Fruit fly (Drosophila melanogaster) whole organism, embryonic: ENCODE results near the gene Fbp1.

Experiments used
- Adf1 ChIP-seq: fragments of 200-800 bp; sonication (Bioruptor generic); IDR thresholded peaks from 2 replicates; pipeline ENCODE4 v1.3.6; 2022; ENCODE audit warnings: missing biosample characterization, missing genetic modification characterization
- CG10267 ChIP-seq: fragments of 200-800 bp; sonication (Bioruptor generic); optimal IDR thresholded peaks from 2 replicates; lab custom pipeline; 2018; ENCODE audit warnings: missing biosample characterization, mild to moderate bottlenecking, missing genetic modification characterization, moderate library complexity
- CG10543 ChIP-seq: fragments of 200-800 bp; sonication (Bioruptor generic); optimal IDR thresholded peaks from 3 replicates; lab custom pipeline; 2017; ENCODE audit warnings: missing biosample characterization, mild to moderate bottlenecking, missing genetic modification characterization, moderate library complexity
- CG11696 ChIP-seq: fragments of 200-800 bp; sonication (Bioruptor generic); IDR thresholded peaks from 2 replicates; pipeline ENCODE4 v1.3.6; 2022; ENCODE audit warnings: missing biosample characterization, missing genetic modification characterization
- CG13296 ChIP-seq: fragments of 200-800 bp; sonication (Bioruptor generic); optimal IDR thresholded peaks from 3 replicates; lab custom pipeline; 2018; ENCODE audit warnings: missing biosample characterization, mild to moderate bottlenecking, missing genetic modification characterization
- CG13424 ChIP-seq: fragments of 200-800 bp; sonication (Bioruptor generic); optimal IDR thresholded peaks from 2 replicates; lab custom pipeline; 2019; ENCODE audit warnings: missing biosample characterization, mild to moderate bottlenecking, missing genetic modification characterization, moderate library complexity
- CG15269 ChIP-seq: fragments of 200-800 bp; sonication (Bioruptor generic); optimal IDR thresholded peaks from 2 replicates; lab custom pipeline; 2018; ENCODE audit warnings: missing biosample characterization, mild to moderate bottlenecking, missing genetic modification characterization, moderate library complexity
- CG17359 ChIP-seq: fragments of 200-800 bp; sonication (Bioruptor generic); optimal IDR thresholded peaks from 3 replicates; lab custom pipeline; 2018; ENCODE audit warnings: missing biosample characterization, mild to moderate bottlenecking, missing genetic modification characterization, moderate library complexity
- CG17568 ChIP-seq: fragments of 200-800 bp; sonication (Bioruptor generic); optimal IDR thresholded peaks from 2 replicates; lab custom pipeline; 2018; ENCODE audit warnings: missing biosample characterization, mild to moderate bottlenecking, missing genetic modification characterization, moderate library complexity
- CG18764 ChIP-seq: fragments of 200-800 bp; sonication (Bioruptor generic); optimal IDR thresholded peaks from 3 replicates; lab custom pipeline; 2016; ENCODE audit warnings: missing biosample characterization, missing genetic modification characterization
- CG30403 ChIP-seq: fragments of 200-800 bp; sonication (Bioruptor generic); optimal IDR thresholded peaks from 3 replicates; lab custom pipeline; 2016; ENCODE audit warnings: missing biosample characterization, missing genetic modification characterization
- CG3847 ChIP-seq: fragments of 200-800 bp; sonication (Bioruptor generic); IDR thresholded peaks from 2 replicates; pipeline ENCODE4 v1.3.6; 2022; ENCODE audit warnings: missing biosample characterization, missing genetic modification characterization
- CG42726 ChIP-seq: fragments of 200-800 bp; sonication (Bioruptor generic); IDR thresholded peaks from 2 replicates; pipeline ENCODE4 v1.3.6; 2022; ENCODE audit warnings: missing biosample characterization, missing genetic modification characterization; ENCODE audit not compliant: partially characterized antibody
- CG4360 ChIP-seq: fragments of 200-800 bp; sonication (Bioruptor generic); IDR thresholded peaks from 2 replicates; pipeline ENCODE4 v1.3.6; 2022; ENCODE audit warnings: missing biosample characterization, missing genetic modification characterization
- CG4730 ChIP-seq: fragments of 200-800 bp; sonication (Bioruptor generic); IDR thresholded peaks from 2 replicates; pipeline ENCODE4 v1.3.6; 2022; ENCODE audit warnings: missing biosample characterization, missing genetic modification characterization
- CG7271 ChIP-seq: fragments of 200-800 bp; sonication (Bioruptor generic); optimal IDR thresholded peaks from 2 replicates; lab custom pipeline; 2018; ENCODE audit warnings: missing biosample characterization, mild to moderate bottlenecking, missing genetic modification characterization, moderate library complexity
- CG8944 ChIP-seq: fragments of 200-800 bp; sonication (Bioruptor generic); optimal IDR thresholded peaks from 3 replicates; lab custom pipeline; 2016; ENCODE audit warnings: missing biosample characterization, missing genetic modification characterization
- CG9817 ChIP-seq: fragments of 200-800 bp; sonication (Bioruptor generic); optimal IDR thresholded peaks from 2 replicates; lab custom pipeline; 2018; ENCODE audit warnings: missing biosample characterization, mild to moderate bottlenecking, missing genetic modification characterization, moderate library complexity
- CTCF ChIP-seq: fragments of 200-800 bp; sonication (Bioruptor generic); optimal IDR thresholded peaks from 2 replicates; lab custom pipeline; 2017; ENCODE audit warnings: missing biosample characterization, mild to moderate bottlenecking, missing genetic modification characterization, moderate library complexity
- CoRest ChIP-seq: fragments of 200-800 bp; sonication (Bioruptor generic); optimal IDR thresholded peaks from 3 replicates; lab custom pipeline; 2018; ENCODE audit warnings: missing biosample characterization, mild to moderate bottlenecking, missing genetic modification characterization, moderate library complexity
- Deaf1 ChIP-seq: fragments of 200-800 bp; optimal IDR thresholded peaks from 3 replicates; lab custom pipeline; 2019; ENCODE audit warnings: missing biosample characterization, mild to moderate bottlenecking, missing genetic modification characterization, moderate library complexity
- Elba2 ChIP-seq: fragments of 200-800 bp; sonication (Bioruptor generic); optimal IDR thresholded peaks from 3 replicates; lab custom pipeline; 2016; ENCODE audit warnings: missing biosample characterization, missing genetic modification characterization
- Gug ChIP-seq: fragments of 200-800 bp; sonication (Bioruptor generic); IDR thresholded peaks from 4 replicates; pipeline ENCODE4 v1.3.6; 2022; ENCODE audit warnings: missing biosample characterization, missing genetic modification characterization
- HLH4C ChIP-seq: fragments of 200-800 bp; sonication (Bioruptor generic); IDR thresholded peaks from 3 replicates; pipeline ENCODE4 v1.3.6; 2022; ENCODE audit warnings: missing biosample characterization, missing genetic modification characterization; ENCODE audit not compliant: partially characterized antibody
- Hmr ChIP-seq: fragments of 200-800 bp; sonication (Bioruptor generic); optimal IDR thresholded peaks from 3 replicates; lab custom pipeline; 2017; ENCODE audit warnings: mild to moderate bottlenecking, missing biosample characterization, missing genetic modification reagents, missing genetic modification characterization
- Hmx ChIP-seq: fragments of 200-800 bp; sonication (Bioruptor generic); optimal IDR thresholded peaks from 2 replicates; lab custom pipeline; 2016; ENCODE audit warnings: missing biosample characterization, missing genetic modification characterization
- Myb ChIP-seq: fragments of 200-800 bp; sonication (Bioruptor generic); optimal IDR thresholded peaks from 2 replicates; lab custom pipeline; 2016; ENCODE audit warnings: missing biosample characterization, missing genetic modification characterization
- NfI ChIP-seq: fragments of 200-800 bp; sonication (Bioruptor generic); optimal IDR thresholded peaks from 3 replicates; lab custom pipeline; 2018; ENCODE audit warnings: missing biosample characterization, mild to moderate bottlenecking, missing genetic modification characterization, moderate library complexity
- Oaz ChIP-seq: fragments of 200-800 bp; sonication (Bioruptor generic); IDR thresholded peaks from 2 replicates; pipeline ENCODE4 v1.3.6; 2022; ENCODE audit warnings: missing biosample characterization, missing genetic modification characterization
- Optix ChIP-seq: fragments of 200-800 bp; sonication (Bioruptor generic); IDR thresholded peaks from 3 replicates; pipeline ENCODE4 v1.3.6; 2022; ENCODE audit warnings: missing biosample characterization, missing genetic modification characterization
- PHDP ChIP-seq: fragments of 200-800 bp; sonication (Bioruptor generic); optimal IDR thresholded peaks from 3 replicates; lab custom pipeline; 2018; ENCODE audit warnings: missing biosample characterization, mild to moderate bottlenecking, missing genetic modification characterization, moderate library complexity
- Six4 ChIP-seq: fragments of 200-800 bp; sonication (Bioruptor generic); optimal IDR thresholded peaks from 2 replicates; lab custom pipeline; 2016; ENCODE audit warnings: missing biosample characterization, missing genetic modification characterization
- Sry-β ChIP-seq: fragments of 200-800 bp; sonication (Bioruptor generic); optimal IDR thresholded peaks from 2 replicates; lab custom pipeline; 2018; ENCODE audit warnings: missing biosample characterization, mild to moderate bottlenecking, missing genetic modification characterization, moderate library complexity
- ab ChIP-seq: fragments of 200-800 bp; sonication (Bioruptor generic); optimal IDR thresholded peaks from 2 replicates; lab custom pipeline; 2016; ENCODE audit warnings: missing biosample characterization, missing genetic modification characterization
- dan ChIP-seq: fragments of 200-800 bp; sonication (Bioruptor generic); IDR thresholded peaks from 2 replicates; pipeline ENCODE4 v1.3.6; 2022; ENCODE audit warnings: missing biosample characterization, missing genetic modification characterization
- fd102C ChIP-seq: fragments of 200-800 bp; sonication (Bioruptor generic); optimal IDR thresholded peaks from 2 replicates; lab custom pipeline; 2018; ENCODE audit warnings: missing biosample characterization, mild to moderate bottlenecking, missing genetic modification characterization, moderate library complexity
- fu2 ChIP-seq: fragments of 200-800 bp; sonication (Bioruptor generic); optimal IDR thresholded peaks from 2 replicates; lab custom pipeline; 2016; ENCODE audit warnings: missing biosample characterization, missing genetic modification characterization
- grau ChIP-seq: fragments of 200-800 bp; optimal IDR thresholded peaks from 3 replicates; lab custom pipeline; 2019; ENCODE audit warnings: missing biosample characterization, mild to moderate bottlenecking, missing genetic modification characterization, moderate library complexity
- nmo ChIP-seq: fragments of 200-800 bp; sonication (Bioruptor generic); optimal IDR thresholded peaks from 2 replicates; lab custom pipeline; 2018; ENCODE audit warnings: missing biosample characterization, mild to moderate bottlenecking, missing genetic modification characterization, moderate library complexity
- prd ChIP-seq, 3 experiments: fragments of >200 bp in 2 of 3; fragments of 200-800 bp in 1 of 3; sonication (Bioruptor generic) in 1 of 3; optimal IDR thresholded peaks in 2 of 3; IDR thresholded peaks in 1 of 3; 2 replicates in 2 of 3; 3 replicates in 1 of 3; pipeline versions ENCODE4 v1.3.6 to Lab custom; 2017 to 2022; ENCODE audit warnings: missing biosample characterization in 1 of 3, missing genetic modification characterization in 1 of 3
- psq ChIP-seq: fragments of 200-800 bp; sonication (Bioruptor generic); optimal IDR thresholded peaks from 2 replicates; lab custom pipeline; 2017; ENCODE audit warnings: missing biosample characterization, missing genetic modification characterization
- row ChIP-seq: fragments of 200-800 bp; sonication (Bioruptor generic); IDR thresholded peaks from 3 replicates; pipeline ENCODE4 v1.3.6; 2022; ENCODE audit warnings: missing biosample characterization, missing genetic modification characterization
- sc ChIP-seq, 3 experiments: fragments of >200 bp in 2 of 3; fragments of 200-800 bp in 1 of 3; sonication (Bioruptor generic) in 1 of 3; optimal IDR thresholded peaks; 2 replicates in 2 of 3; 3 replicates in 1 of 3; lab custom pipeline; 2017; ENCODE audit warnings: mild to moderate bottlenecking in 1 of 3, missing biosample characterization in 1 of 3, missing genetic modification characterization in 1 of 3, missing genetic modification reagents in 1 of 3
- sob ChIP-seq: fragments of 200-800 bp; sonication (Bioruptor generic); IDR thresholded peaks from 2 replicates; pipeline ENCODE4 v1.3.6; 2022; ENCODE audit warnings: missing biosample characterization, missing genetic modification characterization
- ssp ChIP-seq: fragments of 200-800 bp; sonication (Bioruptor generic); IDR thresholded peaks from 2 replicates; pipeline ENCODE4 v1.3.6; 2022; ENCODE audit warnings: missing biosample characterization, missing genetic modification characterization
- unc-4 ChIP-seq: fragments of 200-800 bp; sonication (Bioruptor generic); IDR thresholded peaks from 2 replicates; pipeline ENCODE4 v1.3.6; 2022; ENCODE audit warnings: missing biosample characterization, missing genetic modification characterization; ENCODE audit not compliant: partially characterized antibody
- wdn ChIP-seq: fragments of 200-800 bp; sonication (Bioruptor generic); IDR thresholded peaks from 2 replicates; pipeline ENCODE4 v1.3.6; 2022; ENCODE audit warnings: missing biosample characterization, missing genetic modification characterization
- zfh1 ChIP-seq: fragments of 200-800 bp; sonication (Bioruptor generic); IDR thresholded peaks from 3 replicates; pipeline ENCODE4 v1.3.6; 2022; ENCODE audit warnings: missing biosample characterization, missing genetic modification characterization

Fbp1 gene

dm6 chr3L:14049620-14050253 is 48.1 kb downstream of the Fbp1 start, which contains the start of gene Neurl4 (continued):
- TF ChIP-seq CG13296 (GFP tag; lab: Kevin White, UChicago) (no peak), CG3847 (peak; percentile 71), unc-4 (GFP tag; lab: Robert Waterston, UW) (no peak), PHDP (tag; lab: Kevin White, UChicago) (no peak), Six4 (GFP tag; lab: Kevin White, UChicago) (peak; percentile 34), Optix (GFP tag; lab: Robert Waterston, UW) (no peak), CTCF (GFP tag; lab: Kevin White, UChicago) (no peak), CG42726 (GFP tag; lab: Robert Waterston, UW) (no peak), CG30403 (GFP tag; lab: Kevin White, UChicago) (peak; percentile 61), Deaf1 (no peak), CG4360 (GFP tag; lab: Robert Waterston, UW) (no peak), CG10543 (no peak), zfh1 (peak; percentile 53; the same call in 1 of the 3 replicates), grau (tag; lab: Kevin White, UChicago) (peak; percentile 82), CG15269 (no peak), ssp (GFP tag; lab: Robert Waterston, UW) (peak; percentile 50), sc (optimal IDR thresholded peaks at IDR 0.05; lab: Kevin White, UChicago) (no peak), sc (GFP tag; optimal IDR thresholded peaks at IDR 0.05; lab: Kevin White, UChicago) (peak; percentile 22), CG9817 (tag; lab: Kevin White, UChicago) (peak; percentile 69), Oaz (GFP tag; lab: Robert Waterston, UW) (peak; percentile 24; the same call in 1 of the 2 replicates), CG18764 (no peak), nmo (GFP tag; lab: Kevin White, UChicago) (peak; percentile 86), Hmx (GFP tag; lab: Kevin White, UChicago) (peak; percentile 14), Elba2 (GFP tag; lab: Kevin White, UChicago) (peak; percentile 63), CG4730 (GFP tag; lab: Robert Waterston, UW) (no peak), HLH4C (GFP tag; lab: Robert Waterston, UW) (no peak), dan (GFP tag; lab: Robert Waterston, UW) (no peak), prd (optimal IDR thresholded peaks at IDR 0.05; lab: Kevin White, UChicago) (no peak), prd (GFP tag; IDR thresholded peaks at IDR 0.05; lab: Robert Waterston, UW) (peak; percentile 70), Myb (GFP tag; lab: Kevin White, UChicago) (peak; percentile 62), wdn (GFP tag; lab: Robert Waterston, UW) (peak; percentile 25; the same call in 1 of the 2 replicates), CG17568 (GFP tag; lab: Kevin White, UChicago) (no peak), CG10267 (peak; percentile 63), sob (GFP tag; lab: Robert Waterston, UW) (peak; percentile 24; the same call in 1 of the 2 replicates), Sry-β (GFP tag; lab: Kevin White, UChicago) (no peak), NfI (no peak), CG11696 (GFP tag; lab: Robert Waterston, UW) (peak; percentile 38; the same call in 1 of the 2 replicates), CG8944 (GFP tag; lab: Kevin White, UChicago) (peak; percentile 67), Gug (GFP tag; lab: Robert Waterston, UW) (peak; percentile 46; the same call in 1 of the 4 replicates), CG7271 (peak; percentile 1), fd102C (GFP tag; lab: Kevin White, UChicago) (no peak), CG13424 (tag; lab: Kevin White, UChicago) (peak; percentile 80), CG17359 (tag; lab: Kevin White, UChicago) (peak; percentile 78), Hmr (no peak), ab (GFP tag; lab: Kevin White, UChicago) (no peak), row (GFP tag; lab: Robert Waterston, UW) (peak; percentile 84), fu2 (GFP tag; lab: Kevin White, UChicago) (peak; percentile 66), psq (GFP tag; lab: Kevin White, UChicago) (peak; percentile 34), Adf1 (peak; percentile 21), CoRest (tag; lab: Kevin White, UChicago) (peak; percentile 82)
